Worm (Caenorhabditis elegans): ENCODE measurements around the gene gei-3.

DNA sequence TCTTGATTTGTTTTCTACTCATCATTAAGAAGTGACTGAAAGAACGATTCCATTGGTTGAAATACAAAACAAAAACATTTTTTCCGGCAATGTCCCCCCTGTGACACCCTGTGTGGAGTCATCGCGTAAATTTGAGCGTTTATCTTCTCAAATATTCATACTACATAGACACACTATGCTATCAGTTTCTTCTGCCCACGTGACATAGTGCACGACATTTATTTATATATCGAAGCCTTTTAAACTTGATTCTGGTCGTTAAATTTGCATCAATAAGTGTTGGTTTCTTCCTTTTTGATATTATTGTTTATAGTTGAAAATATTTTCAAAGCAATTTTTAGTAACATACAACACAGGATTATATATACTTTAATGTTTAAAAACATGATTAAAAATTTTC lies 54.4 kb downstream of the gei-3 start:
- TF ChIP-seq ceh-82 (tag; optimal IDR thresholded peaks at IDR 0.05) (no peak), mdl-1 (tag; optimal IDR thresholded peaks at IDR 0.05) (no peak), fos-1 (tag; optimal IDR thresholded peaks at IDR 0.05) (peak; percentile 4), lsy-2 (tag; optimal IDR thresholded peaks at IDR 0.05) (no peak), ceh-16 (tag; optimal IDR thresholded peaks at IDR 0.05) (no peak), nhr-237 (tag; optimal IDR thresholded peaks at IDR 0.05) (no peak), lin-13 (GFP tag; optimal IDR thresholded peaks at IDR 0.05) (no peak), unc-62 (GFP tag; optimal IDR thresholded peaks at IDR 0.05) (no peak)
